Fruit fly (Drosophila melanogaster): ENCODE results near the gene Cdk12.

Gene Cdk12

dm6 chr3L:21554752-21555151, 38.6 kb downstream of the Cdk12 start, which contains the start of gene Wnk (continued):
- TF ChIP-seq CG1529 (GFP tag; optimal IDR thresholded peaks at IDR 0.05) (no peak), eve (GFP tag; optimal IDR thresholded peaks at IDR 0.05) (no peak), MBD-R2 (GFP tag; IDR thresholded peaks at IDR 0.05) (peak; percentile 57; the same call in 1 of the 2 replicates), Trl (optimal IDR thresholded peaks at IDR 0.05) (no peak), Trl (GFP tag; optimal IDR thresholded peaks at IDR 0.05) (no peak), E2f2 (GFP tag; IDR thresholded peaks at IDR 0.05) (peak; percentile 30; the same call in 1 of the 2 replicates), Dref (GFP tag; IDR thresholded peaks at IDR 0.05) (peak; percentile 86), p53 (GFP tag; optimal IDR thresholded peaks at IDR 0.05) (no peak), D19A (tag; optimal IDR thresholded peaks at IDR 0.05) (no peak), CG2889 (GFP tag; IDR thresholded peaks at IDR 0.05) (no peak), bbx (GFP tag; IDR thresholded peaks at IDR 0.05; ENCODE audit: partially characterized antibody) (peak; percentile 83), CG16813 (GFP tag; IDR thresholded peaks at IDR 0.05; ENCODE audit: partially characterized antibody) (peak; percentile 71), corto (GFP tag; optimal IDR thresholded peaks at IDR 0.05) (no peak), Dll (GFP tag; IDR thresholded peaks at IDR 0.05; ENCODE audit: partially characterized antibody) (peak; percentile 80), CG9797 (GFP tag; optimal IDR thresholded peaks at IDR 0.05) (peak; percentile 33), CG10543 (GFP tag; optimal IDR thresholded peaks at IDR 0.05) (no peak), CG13287 (GFP tag; IDR thresholded peaks at IDR 0.05; ENCODE audit: partially characterized antibody) (peak; percentile 85), cato (GFP tag; optimal IDR thresholded peaks at IDR 0.05; ENCODE audit: borderline replicate concordance) (no peak), BEAF-32 (GFP tag; optimal IDR thresholded peaks at IDR 0.05) (peak; percentile 80), Gug (GFP tag; IDR thresholded peaks at IDR 0.05) (no peak), pfk (GFP tag; optimal IDR thresholded peaks at IDR 0.05) (no peak), MESR4 (GFP tag; optimal IDR thresholded peaks at IDR 0.05) (peak; percentile 89), run (tag; optimal IDR thresholded peaks at IDR 0.05) (no peak), CG31388 (GFP tag; optimal IDR thresholded peaks at IDR 0.05) (no peak), Pdp1 (GFP tag; optimal IDR thresholded peaks at IDR 0.05) (peak in 1 of 2 experiments; percentile 100), CG10267 (tag; optimal IDR thresholded peaks at IDR 0.05) (no peak), CG10209 (GFP tag; optimal IDR thresholded peaks at IDR 0.05) (no peak), CG3281 (GFP tag; optimal IDR thresholded peaks at IDR 0.05) (no peak), CG6813 (GFP tag; optimal IDR thresholded peaks at IDR 0.05) (no peak), psq (GFP tag; optimal IDR thresholded peaks at IDR 0.05) (no peak), ssp (GFP tag; IDR thresholded peaks at IDR 0.05) (no peak), CG2202 (tag; optimal IDR thresholded peaks at IDR 0.05) (no peak), sima (GFP tag; optimal IDR thresholded peaks at IDR 0.05) (no peak), CG1602 (GFP tag; optimal IDR thresholded peaks at IDR 0.05) (no peak), gfzf (GFP tag; optimal IDR thresholded peaks at IDR 0.05) (no peak), ato (GFP tag; IDR thresholded peaks at IDR 0.05; ENCODE audit: partially characterized antibody) (peak; percentile 72), CG42726 (GFP tag; IDR thresholded peaks at IDR 0.05; ENCODE audit: partially characterized antibody) (peak; percentile 34; the same call in 1 of the 2 replicates), Dp (GFP tag; optimal IDR thresholded peaks at IDR 0.05) (peak; percentile 35), Dad (GFP tag; optimal IDR thresholded peaks at IDR 0.05) (no peak), nerfin-2 (GFP tag; IDR thresholded peaks at IDR 0.05; ENCODE audit: partially characterized antibody) (peak; percentile 64; the same call in 1 of the 2 replicates), Opbp (GFP tag; IDR thresholded peaks at IDR 0.05; ENCODE audit: partially characterized antibody) (peak; percentile 83), inv (GFP tag; IDR thresholded peaks at IDR 0.05; ENCODE audit: partially characterized antibody) (peak; percentile 59), CG15601 (tag; optimal IDR thresholded peaks at IDR 0.05) (no peak), unpg (GFP tag; optimal IDR thresholded peaks at IDR 0.05) (no peak), chif (GFP tag; optimal IDR thresholded peaks at IDR 0.05) (no peak), CG2875 (GFP tag; optimal IDR thresholded peaks at IDR 0.05) (no peak), zfh2 (GFP tag; optimal IDR thresholded peaks at IDR 0.05) (no peak), Bteb2 (GFP tag; optimal IDR thresholded peaks at IDR 0.05) (no peak)

Measured in whole organism, embryonic.